Fruit fly (Drosophila melanogaster) whole organism, prepupa: ENCODE results near the gene CG14186.

Experiments
- CG10631 ChIP-seq: fragments of 200-800 bp; sonication (Bioruptor generic); optimal IDR thresholded peaks from 2 replicates; lab custom pipeline; 2016; ENCODE audit warnings: missing biosample characterization, missing genetic modification characterization
- CG10669 ChIP-seq: fragments of 200-800 bp; sonication (Bioruptor generic); optimal IDR thresholded peaks from 3 replicates; lab custom pipeline; 2018; ENCODE audit warnings: missing biosample characterization, mild to moderate bottlenecking, missing genetic modification characterization, moderate library complexity
- CG11902 ChIP-seq: fragments of 200-800 bp; sonication (Bioruptor generic); optimal IDR thresholded peaks from 3 replicates; lab custom pipeline; 2016; ENCODE audit warnings: missing biosample characterization, missing genetic modification characterization
- CG15336 ChIP-seq: fragments of 200-800 bp; sonication (Bioruptor generic); IDR thresholded peaks from 2 replicates; pipeline ENCODE4 v1.3.6; 2022; ENCODE audit warnings: missing biosample characterization, missing genetic modification characterization
- CG32006 ChIP-seq: fragments of 200-800 bp; sonication (Bioruptor generic); optimal IDR thresholded peaks from 3 replicates; lab custom pipeline; 2017; ENCODE audit warnings: missing biosample characterization, mild to moderate bottlenecking, missing genetic modification characterization
- CG34406 ChIP-seq: fragments of 200-800 bp; sonication (Bioruptor generic); optimal IDR thresholded peaks from 3 replicates; lab custom pipeline; 2016; ENCODE audit warnings: missing biosample characterization, missing genetic modification characterization
- CG6808 ChIP-seq: fragments of 200-800 bp; sonication (Bioruptor generic); optimal IDR thresholded peaks from 3 replicates; lab custom pipeline; 2017; ENCODE audit warnings: missing biosample characterization, missing genetic modification characterization, mild to moderate bottlenecking, moderate library complexity, missing genetic modification reagents
- CG6854 ChIP-seq: fragments of 200-800 bp; sonication (Bioruptor generic); optimal IDR thresholded peaks from 2 replicates; lab custom pipeline; 2017; ENCODE audit warnings: missing biosample characterization, mild to moderate bottlenecking, missing genetic modification characterization
- CG9139 ChIP-seq: fragments of 200-800 bp; sonication (Bioruptor generic); optimal IDR thresholded peaks from 3 replicates; lab custom pipeline; 2017; ENCODE audit warnings: missing biosample characterization, mild to moderate bottlenecking, missing genetic modification characterization
- Eip78C ChIP-seq: fragments of 200-800 bp; sonication (Bioruptor generic); peaks from one replicate; lab custom pipeline; 2016; ENCODE audit warnings: missing biosample characterization, missing genetic modification characterization
- Hr38 ChIP-seq: sonication (Bioruptor generic); optimal IDR thresholded peaks from 2 replicates; lab custom pipeline; 2016; ENCODE audit warnings: missing biosample characterization, missing genetic modification characterization
- Hr4 ChIP-seq: fragments of 200-800 bp; sonication (Bioruptor generic); optimal IDR thresholded peaks from 3 replicates; lab custom pipeline; 2016; ENCODE audit warnings: missing biosample characterization, missing genetic modification characterization
- OdsH ChIP-seq: fragments of 200-800 bp; sonication (Bioruptor generic); optimal IDR thresholded peaks from 3 replicates; lab custom pipeline; 2016; ENCODE audit warnings: missing biosample characterization, missing genetic modification characterization
- acj6 ChIP-seq: fragments of 200-800 bp; sonication (Bioruptor generic); optimal IDR thresholded peaks from 3 replicates; lab custom pipeline; 2016; ENCODE audit warnings: missing biosample characterization, missing genetic modification characterization
- salr ChIP-seq, 2 experiments: fragments of 200-800 bp; sonication (Bioruptor generic); optimal IDR thresholded peaks; 3 replicates each; lab custom pipeline; 2016 to 2018; ENCODE audit warnings: missing biosample characterization in 2 of 2, missing genetic modification characterization in 2 of 2, mild to moderate bottlenecking in 1 of 2
- svp ChIP-seq: fragments of 200-800 bp; sonication (Bioruptor generic); peaks from one replicate; lab custom pipeline; 2016; ENCODE audit warnings: missing biosample characterization, missing genetic modification characterization
- vri ChIP-seq: fragments of 200-800 bp; sonication (Bioruptor generic); optimal IDR thresholded peaks from 3 replicates; lab custom pipeline; 2016; ENCODE audit warnings: missing biosample characterization, mild to moderate bottlenecking, missing genetic modification characterization

CG14186 gene

dm6 chr3L:20085035-20085434, 18.6 kb downstream of the CG14186 start:
- TF ChIP-seq svp (GFP tag; lab: Kevin White, UChicago): no peak
- TF ChIP-seq vri: no peak
- TF ChIP-seq CG32006: no peak

dm6 chr3L:20062546-20062945, 41.1 kb downstream of the CG14186 start:
- no peak for TF ChIP-seq CG10631 (GFP tag; lab: Kevin White, UChicago)
- no peak for TF ChIP-seq acj6 (GFP tag; lab: Kevin White, UChicago)
- TF ChIP-seq OdsH (GFP tag; lab: Kevin White, UChicago): no peak
- TF ChIP-seq CG15336 (GFP tag; lab: Robert Waterston, UW): no peak
- TF ChIP-seq Hr38: no peak
- no peak for TF ChIP-seq CG11902
- no peak for TF ChIP-seq CG6854 (GFP tag; lab: Kevin White, UChicago)
- no peak for TF ChIP-seq CG6808 (GFP tag; lab: Kevin White, UChicago)
- no peak for TF ChIP-seq Eip78C
- no peak for TF ChIP-seq CG34406 (GFP tag; lab: Kevin White, UChicago)
- TF ChIP-seq CG9139 (GFP tag; lab: Kevin White, UChicago): no peak
- TF ChIP-seq salr (GFP tag; optimal IDR thresholded peaks at IDR 0.05; lab: Kevin White, UChicago): no peak
- TF ChIP-seq Hr4: no peak
- no peak for TF ChIP-seq CG10669
